Worm (Caenorhabditis elegans): ENCODE measurements around the gene pfk-1.1.
"Not testable (repeated sequence)": the region's sequence is repeated elsewhere in the genome, so short reads cannot be mapped to it uniquely, and the experiment has no call there.

The pfk-1.1 gene

ce11 chrX:2940572-2940971 lies at the start of gene pfk-1.1:
Gene pfk-1.1 (plus strand): TSS chrX:2940872.
- TF ChIP-seq sdc-2 (tag; optimal IDR thresholded peaks at IDR 0.05) (peak; percentile 64), elt-2 (tag; optimal IDR thresholded peaks at IDR 0.05) (no peak)

ce11 chrX:2891141-2891739 lies 49.4 kb upstream of the pfk-1.1 start, which contains the start of gene B0410.3:
Gene B0410.3 (minus strand): TSS chrX:2891491.
- TF ChIP-seq syd-9 (tag; optimal IDR thresholded peaks at IDR 0.05) (no peak), unc-55 (GFP tag; optimal IDR thresholded peaks at IDR 0.05) (no peak), rnt-1 (tag; optimal IDR thresholded peaks at IDR 0.05) (peak; percentile 18)

- TF ChIP-seq rnt-1 (tag; optimal IDR thresholded peaks at IDR 0.05) (no peak), ztf-16 (tag; optimal IDR thresholded peaks at IDR 0.05) (no peak), unc-42 (tag; optimal IDR thresholded peaks at IDR 0.05) (no peak), lim-6 (tag; optimal IDR thresholded peaks at IDR 0.05) (no peak), ceh-18 (tag; optimal IDR thresholded peaks at IDR 0.05) (no peak), unc-55 (GFP tag; optimal IDR thresholded peaks at IDR 0.05) (no peak), ama-1 (optimal IDR thresholded peaks at IDR 0.05) (no peak), pqm-1 (tag; optimal IDR thresholded peaks at IDR 0.05) (no peak), ceh-31 (tag; optimal IDR thresholded peaks at IDR 0.05) (no peak), dve-1 (tag; optimal IDR thresholded peaks at IDR 0.05) (no peak), eyg-1 (tag; optimal IDR thresholded peaks at IDR 0.05) (no peak), ceh-48 (tag; optimal IDR thresholded peaks at IDR 0.05) (no peak), elt-4 (tag; optimal IDR thresholded peaks at IDR 0.05) (no peak), hlh-6 (tag; optimal IDR thresholded peaks at IDR 0.05) (no peak), ceh-6 (GFP tag; optimal IDR thresholded peaks at IDR 0.05) (no peak), sdc-2 (tag; optimal IDR thresholded peaks at IDR 0.05) (no peak), pax-1 (tag; optimal IDR thresholded peaks at IDR 0.05) (no peak), sox-4 (tag; optimal IDR thresholded peaks at IDR 0.05) (no peak), elt-2 (tag; optimal IDR thresholded peaks at IDR 0.05) (no peak), ceh-24 (tag; optimal IDR thresholded peaks at IDR 0.05) (no peak)
Measured at ce11 chrX:2891879-2892278, 48.8 kb upstream of the pfk-1.1 start.

ce11 chrX:2893026-2893662 lies 47.5 kb upstream of the pfk-1.1 start:
- TF ChIP-seq tbx-7 (tag; optimal IDR thresholded peaks at IDR 0.05), result no peak
- no peak for TF ChIP-seq elt-4 (tag; optimal IDR thresholded peaks at IDR 0.05)
- no peak for TF ChIP-seq lim-6 (tag; optimal IDR thresholded peaks at IDR 0.05)
- no peak for TF ChIP-seq K02D7.2 (tag; optimal IDR thresholded peaks at IDR 0.05)
- no peak for TF ChIP-seq hlh-13 (GFP tag; optimal IDR thresholded peaks at IDR 0.05)
- no peak for TF ChIP-seq ama-1 (optimal IDR thresholded peaks at IDR 0.05)
- no peak for TF ChIP-seq pat-9 (tag; optimal IDR thresholded peaks at IDR 0.05)
- TF ChIP-seq gmeb-2 (tag; optimal IDR thresholded peaks at IDR 0.05), result no peak
- TF ChIP-seq ceh-19 (GFP tag; optimal IDR thresholded peaks at IDR 0.05), result no peak
- no peak for TF ChIP-seq sdc-2 (tag; optimal IDR thresholded peaks at IDR 0.05)
- no peak for TF ChIP-seq ceh-18 (tag; optimal IDR thresholded peaks at IDR 0.05)
- TF ChIP-seq ceh-24 (tag; optimal IDR thresholded peaks at IDR 0.05), result no peak
- TF ChIP-seq C08G9.2 (tag; optimal IDR thresholded peaks at IDR 0.05), result no peak
- TF ChIP-seq pax-1 (tag; optimal IDR thresholded peaks at IDR 0.05), result no peak
- no peak for TF ChIP-seq hlh-15 (tag; optimal IDR thresholded peaks at IDR 0.05)

ce11 chrX:2894273-2894672 lies 46.4 kb upstream of the pfk-1.1 start, which contains the start of gene B0410.1:
Gene B0410.1 (plus strand): TSS chrX:2894573.
- TF ChIP-seq pha-2 (tag; optimal IDR thresholded peaks at IDR 0.05); T23F11.4 (GFP tag; optimal IDR thresholded peaks at IDR 0.05); nfya-1 (tag; optimal IDR thresholded peaks at IDR 0.05): not testable (repeated sequence)

Measured in whole organism, late embryonic.